Fruit fly (Drosophila melanogaster): ENCODE data around the gene Tango14.
A peak's percentile ranks its signal among the peaks of the same experiment; 100 is the strongest.

Tango14 gene

dm6 chr2L:1143286-1143685 lies 15.2 kb upstream of the Tango14 start:
- TF ChIP-seq psq (GFP tag; optimal IDR thresholded peaks at IDR 0.05) (no peak), woc (GFP tag; optimal IDR thresholded peaks at IDR 0.05) (no peak)

dm6 chr2L:1144371-1145360 lies 13.8 kb upstream of the Tango14 start:
- TF ChIP-seq psq (GFP tag; optimal IDR thresholded peaks at IDR 0.05) (peak; percentile 82), OdsH (GFP tag; optimal IDR thresholded peaks at IDR 0.05) (peak; percentile 92), rgr (GFP tag; optimal IDR thresholded peaks at IDR 0.05) (peak; percentile 93), Jra (GFP tag; optimal IDR thresholded peaks at IDR 0.05) (peak; percentile 64), HLH106 (tag; optimal IDR thresholded peaks at IDR 0.05) (peak; percentile 91), sv (GFP tag; optimal IDR thresholded peaks at IDR 0.05) (peak; percentile 40), Myc (optimal IDR thresholded peaks at IDR 0.05) (no peak), br (GFP tag; optimal IDR thresholded peaks at IDR 0.05) (peak; percentile 89), ey (GFP tag; optimal IDR thresholded peaks at IDR 0.05) (peak; percentile 93), brk (GFP tag; optimal IDR thresholded peaks at IDR 0.05) (no peak), Rel (GFP tag; optimal IDR thresholded peaks at IDR 0.05) (peak; percentile 47), Rel (tag; optimal IDR thresholded peaks at IDR 0.05) (peak; percentile 66), dl (GFP tag; optimal IDR thresholded peaks at IDR 0.05; ENCODE audit: insufficient read depth in 1 of 2, partially characterized antibody in 2 of 2) (no peak), dsf (GFP tag; optimal IDR thresholded peaks at IDR 0.05; ENCODE audit: borderline replicate concordance) (no peak), Dif (GFP tag; optimal IDR thresholded peaks at IDR 0.05; ENCODE audit: partially characterized antibody) (no peak), CG9705 (GFP tag; optimal IDR thresholded peaks at IDR 0.05) (peak; percentile 41), h (GFP tag; optimal IDR thresholded peaks at IDR 0.05) (peak; percentile 96), dmrt93B (GFP tag; optimal IDR thresholded peaks at IDR 0.05) (peak; percentile 83), usp (GFP tag; optimal IDR thresholded peaks at IDR 0.05) (no peak), CG32264 (GFP tag; optimal IDR thresholded peaks at IDR 0.05) (peak; percentile 75), Mio (GFP tag; optimal IDR thresholded peaks at IDR 0.05) (peak; percentile 55), Sp1 (GFP tag; optimal IDR thresholded peaks at IDR 0.05) (peak; percentile 93), foxo (GFP tag; optimal IDR thresholded peaks at IDR 0.05) (peak; percentile 80 to 94), fru (GFP tag; optimal IDR thresholded peaks at IDR 0.05) (peak; percentile 91)

DNA sequence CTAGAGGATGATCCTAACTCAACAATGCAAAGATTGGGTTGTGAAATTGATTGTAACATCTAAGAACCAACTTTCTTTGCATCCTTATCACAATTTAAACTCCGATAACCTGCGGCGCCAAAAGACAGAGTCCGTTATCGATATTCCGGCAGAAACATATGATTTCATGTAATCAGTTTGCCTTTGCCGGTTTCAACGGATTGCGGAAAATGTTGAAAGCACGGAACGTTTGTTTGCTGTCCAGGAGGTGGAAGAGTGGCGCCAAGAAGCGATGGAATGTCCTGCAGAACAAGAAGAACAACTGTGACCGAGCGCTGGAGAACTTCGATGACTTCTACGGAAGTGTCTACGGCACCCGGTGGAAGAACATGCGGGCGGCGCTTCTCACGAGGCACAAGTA lies 10.8 kb upstream of the Tango14 start:
- no peak for TF ChIP-seq brk (GFP tag; optimal IDR thresholded peaks at IDR 0.05)
- TF ChIP-seq br (GFP tag; optimal IDR thresholded peaks at IDR 0.05), result no peak
- TF ChIP-seq Sp1 (GFP tag; optimal IDR thresholded peaks at IDR 0.05), result no peak
- TF ChIP-seq CrebA (GFP tag; optimal IDR thresholded peaks at IDR 0.05; ENCODE audit: borderline replicate concordance), result no peak
- no peak for TF ChIP-seq N (GFP tag; optimal IDR thresholded peaks at IDR 0.05)
- no peak for TF ChIP-seq jim (GFP tag; optimal IDR thresholded peaks at IDR 0.05)

- no peak for TF ChIP-seq Rel (GFP tag; optimal IDR thresholded peaks at IDR 0.05)
- peak; percentile 59 for TF ChIP-seq Rel (tag; optimal IDR thresholded peaks at IDR 0.05)
- TF ChIP-seq sv (GFP tag; optimal IDR thresholded peaks at IDR 0.05), result peak; percentile 7
- TF ChIP-seq br (GFP tag; optimal IDR thresholded peaks at IDR 0.05), result peak; percentile 74
- no peak for TF ChIP-seq N (GFP tag; optimal IDR thresholded peaks at IDR 0.05)
- peak; percentile 43 for TF ChIP-seq psq (GFP tag; optimal IDR thresholded peaks at IDR 0.05)
- TF ChIP-seq ey (GFP tag; optimal IDR thresholded peaks at IDR 0.05), result peak; percentile 67
- peak; percentile 77 for TF ChIP-seq h (GFP tag; optimal IDR thresholded peaks at IDR 0.05)
- no peak for TF ChIP-seq Sp1 (GFP tag; optimal IDR thresholded peaks at IDR 0.05)
- TF ChIP-seq sage (GFP tag; optimal IDR thresholded peaks at IDR 0.05), result no peak
- peak in 1 of 2 experiments; percentile 83 for TF ChIP-seq foxo (GFP tag; optimal IDR thresholded peaks at IDR 0.05)
- TF ChIP-seq GATAd (GFP tag; optimal IDR thresholded peaks at IDR 0.05), result peak; percentile 10
- TF ChIP-seq dmrt93B (GFP tag; optimal IDR thresholded peaks at IDR 0.05), result no peak
- no peak for TF ChIP-seq dl (GFP tag; optimal IDR thresholded peaks at IDR 0.05; ENCODE audit: insufficient read depth in 1 of 2, partially characterized antibody in 2 of 2)
- no peak for TF ChIP-seq Dif (GFP tag; optimal IDR thresholded peaks at IDR 0.05; ENCODE audit: partially characterized antibody)
- TF ChIP-seq OdsH (GFP tag; optimal IDR thresholded peaks at IDR 0.05), result peak; percentile 61
- peak; percentile 40 for TF ChIP-seq HLH106 (tag; optimal IDR thresholded peaks at IDR 0.05)
- no peak for TF ChIP-seq tai (GFP tag; optimal IDR thresholded peaks at IDR 0.05)
- TF ChIP-seq CG32264 (GFP tag; optimal IDR thresholded peaks at IDR 0.05), result peak; percentile 1
- no peak for TF ChIP-seq lola (GFP tag; optimal IDR thresholded peaks at IDR 0.05)
- TF ChIP-seq woc (GFP tag; optimal IDR thresholded peaks at IDR 0.05), result no peak
- TF ChIP-seq rgr (GFP tag; optimal IDR thresholded peaks at IDR 0.05), result no peak
- peak; percentile 97 for TF ChIP-seq Hr83 (GFP tag; optimal IDR thresholded peaks at IDR 0.05; ENCODE audit: poor library complexity, severe bottlenecking)
These were observed 7.9 kb upstream of the Tango14 start, which contains the start of the genes Tfb4 and Vps29 for dm6 chr2L:1150554-1150953. Gene Tfb4, minus strand, starts transcription at chr2L:1150677. Gene Vps29, plus strand, starts transcription at chr2L:1150766.

All from whole organism, wandering third instar larva.